Worm (Caenorhabditis elegans) whole organism, mixed stage, embryonic: ENCODE results near the gene F59B2.3.

ENCODE experiments used
- snpc-4 ChIP-seq: fragments of 150-350 bp; optimal IDR thresholded peaks from 2 replicates; lab custom pipeline; 2014; ENCODE audit warnings: missing biosample characterization, missing genetic modification characterization
- unc-39 ChIP-seq: fragments of 150-350 bp; optimal IDR thresholded peaks from 2 replicates; lab custom pipeline; 2014; ENCODE audit warnings: missing biosample characterization, missing genetic modification characterization
- unc-62 ChIP-seq: fragments of 150-350 bp; optimal IDR thresholded peaks from 2 replicates; lab custom pipeline; 2014; ENCODE audit warnings: missing biosample characterization, missing genetic modification reagents, missing genetic modification characterization
- ztf-11 ChIP-seq: fragments of 150-350 bp; optimal IDR thresholded peaks from 2 replicates; lab custom pipeline; 2014; ENCODE audit warnings: missing biosample characterization, missing genetic modification characterization

DNA sequence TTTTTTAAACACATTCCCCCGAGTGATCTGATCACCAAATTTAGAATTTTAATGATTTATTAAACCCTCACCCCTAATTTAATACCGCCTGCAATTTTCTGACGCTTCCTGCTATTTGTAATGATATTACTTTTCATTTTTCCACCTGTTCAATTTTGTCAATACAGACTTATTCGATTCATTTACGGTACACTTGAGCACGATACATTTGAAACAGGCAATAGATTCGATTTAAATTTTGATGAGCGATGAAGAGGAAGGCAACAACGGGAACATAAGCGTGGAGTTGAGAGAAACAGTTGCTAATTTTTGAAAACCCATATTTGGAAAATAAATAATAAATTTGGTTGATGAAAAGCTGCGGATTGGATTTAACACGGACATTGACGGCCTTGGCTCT, 5.1 kb upstream of the F59B2.3 start:
- TF ChIP-seq unc-39 (no peak), snpc-4 (tag; lab: Kevin White, UChicago) (no peak), unc-62 (GFP tag; lab: Kevin White, UChicago) (no peak), ztf-11 (tag; lab: Kevin White, UChicago) (no peak)
